Worm (Caenorhabditis elegans) whole organism, L2 larva: ENCODE data around the gene feh-1.

ENCODE experiments used
- R02D3.7 ChIP-seq: fragments of 150-350 bp; optimal IDR thresholded peaks from 2 replicates; lab custom pipeline; 2014; ENCODE audit warnings: missing biosample characterization, missing genetic modification characterization
- ama-1 ChIP-seq: fragments of 150-350 bp; optimal IDR thresholded peaks from 2 replicates; lab custom pipeline; 2018; ENCODE audit warnings: inconsistent platforms
- ceh-82 ChIP-seq: fragments of 150-350 bp; optimal IDR thresholded peaks from 2 replicates; lab custom pipeline; 2014; ENCODE audit warnings: missing biosample characterization, missing genetic modification characterization
- fos-1 ChIP-seq: fragments of 150-350 bp; optimal IDR thresholded peaks from 2 replicates; lab custom pipeline; 2014; ENCODE audit warnings: missing biosample characterization, missing genetic modification characterization
- lin-11 ChIP-seq: fragments of 150-350 bp; sonication (generic microtip); optimal IDR thresholded peaks from 2 replicates; lab custom pipeline; 2014; ENCODE audit warnings: missing biosample characterization, missing genetic modification characterization, inconsistent platforms, mixed read lengths
- lsy-2 ChIP-seq, 2 experiments: fragments of 150-350 bp in 1 of 2; sonication (generic microtip) in 1 of 2; optimal IDR thresholded peaks; 2 replicates each; lab custom pipeline; 2014 to 2017; ENCODE audit warnings: missing biosample characterization in 2 of 2, missing genetic modification characterization in 2 of 2
- nhr-25 ChIP-seq: fragments of 150-350 bp; sonication (generic microtip); optimal IDR thresholded peaks from 3 replicates; lab custom pipeline; 2014; ENCODE audit warnings: missing biosample characterization, missing genetic modification characterization
- ztf-4 ChIP-seq: fragments of 150-350 bp; optimal IDR thresholded peaks from 2 replicates; lab custom pipeline; 2014; ENCODE audit warnings: missing biosample characterization, missing genetic modification characterization

DNA sequence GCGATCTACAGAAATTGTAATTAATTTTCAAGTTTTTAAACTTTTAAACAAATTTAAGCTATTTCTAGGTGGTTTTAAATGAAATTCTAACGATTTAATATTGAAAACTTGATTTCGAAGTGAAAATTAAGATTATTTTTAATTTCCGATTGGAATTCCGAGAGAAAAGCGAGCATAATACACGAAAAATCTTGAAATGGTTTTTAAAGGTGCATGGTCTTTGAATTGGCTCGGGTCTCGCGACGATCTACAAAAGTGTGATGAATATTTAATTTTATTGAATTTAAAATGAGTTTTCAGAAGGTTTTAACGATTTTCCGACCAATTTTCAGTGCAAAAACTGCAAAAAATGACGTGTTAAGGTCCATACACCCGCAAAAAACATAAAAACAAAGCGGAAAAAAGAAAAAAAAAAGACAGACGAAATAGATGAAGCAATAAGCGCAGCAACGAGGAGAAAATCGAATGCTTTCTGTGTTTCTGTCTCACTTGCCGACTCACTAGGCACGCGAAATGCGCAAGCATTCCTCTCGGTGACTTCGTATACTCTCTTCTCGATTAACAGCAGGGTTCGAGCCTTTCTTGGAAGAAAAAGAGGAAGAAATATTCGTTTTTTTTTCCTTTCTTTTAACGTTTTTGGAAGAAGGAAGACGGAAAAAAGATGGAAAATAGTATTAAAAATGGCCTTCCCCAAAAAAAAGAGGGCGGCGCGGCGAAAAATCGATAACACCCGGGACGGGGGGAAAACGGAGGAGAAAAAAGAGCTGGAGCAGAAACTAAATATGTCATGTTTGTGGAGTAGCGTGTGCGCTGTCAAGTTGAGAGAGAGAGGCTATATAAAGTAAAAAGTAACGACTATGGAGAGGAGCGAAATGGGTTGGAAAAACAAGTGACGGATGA is 26.9 kb downstream of the feh-1 start:
- TF ChIP-seq R02D3.7 (tag; lab: Kevin White, UChicago) (no peak), fos-1 (tag; lab: Kevin White, UChicago) (peak; percentile 79), lsy-2 (tag; optimal IDR thresholded peaks at IDR 0.05; lab: Kevin White, UChicago) (peak; percentile 47 to 82), ztf-4 (tag; lab: Kevin White, UChicago) (no peak), ceh-82 (no peak), lin-11 (no peak), ama-1 (lab: Kevin White, UChicago) (peak; percentile 6), nhr-25 (no peak)
